Worm (Caenorhabditis elegans) whole organism, mixed stage, embryonic: Measurements from ENCODE around the gene sru-26.

Experiments used
- blmp-1 ChIP-seq: fragments of 150-350 bp; optimal IDR thresholded peaks from 2 replicates; lab custom pipeline; 2014; ENCODE audit warnings: missing biosample characterization, missing genetic modification characterization
- drap-1 ChIP-seq: fragments of 200-800 bp; sonication (Bioruptor generic); optimal IDR thresholded peaks from 3 replicates; lab custom pipeline; 2018; ENCODE audit warnings: mild to moderate bottlenecking, missing genetic modification characterization, missing compliant biosample characterization
- ham-2 ChIP-seq: fragments of 200-800 bp; sonication (Bioruptor generic); optimal IDR thresholded peaks from 2 replicates; lab custom pipeline; 2018; ENCODE audit warnings: mild to moderate bottlenecking, missing genetic modification characterization, missing compliant biosample characterization
- lin-13 ChIP-seq: fragments of 150-350 bp; optimal IDR thresholded peaks from 2 replicates; lab custom pipeline; 2014; ENCODE audit warnings: missing biosample characterization, missing genetic modification characterization
- mep-1 ChIP-seq: fragments of 150-350 bp; optimal IDR thresholded peaks from 2 replicates; lab custom pipeline; 2017; ENCODE audit warnings: missing biosample characterization, missing genetic modification reagents, missing genetic modification characterization, inconsistent platforms
- nhr-237 ChIP-seq: fragments of 150-350 bp; optimal IDR thresholded peaks from 2 replicates; lab custom pipeline; 2014; ENCODE audit warnings: missing biosample characterization, missing genetic modification characterization
- pha-4 ChIP-seq: fragments of 150-350 bp; optimal IDR thresholded peaks from 2 replicates; lab custom pipeline; 2018; ENCODE audit warnings: missing biosample characterization, missing genetic modification reagents, missing genetic modification characterization
- unc-62 ChIP-seq: fragments of 150-350 bp; optimal IDR thresholded peaks from 2 replicates; lab custom pipeline; 2014; ENCODE audit warnings: missing biosample characterization, missing genetic modification reagents, missing genetic modification characterization
- ztf-11 ChIP-seq: fragments of 150-350 bp; optimal IDR thresholded peaks from 2 replicates; lab custom pipeline; 2014; ENCODE audit warnings: missing biosample characterization, missing genetic modification characterization

- TF ChIP-seq nhr-237: no peak
- no peak for TF ChIP-seq blmp-1 (tag; lab: Kevin White, UChicago)
- TF ChIP-seq drap-1 (GFP tag; lab: Kevin White, UChicago): no peak
- no peak for TF ChIP-seq unc-62 (GFP tag; lab: Kevin White, UChicago)
- no peak for TF ChIP-seq ztf-11
- TF ChIP-seq pha-4 (tag; lab: Kevin White, UChicago): no peak
- no peak for TF ChIP-seq ham-2 (GFP tag; lab: Kevin White, UChicago)
- TF ChIP-seq mep-1 (tag; lab: Kevin White, UChicago): no peak
- TF ChIP-seq lin-13 (tag; lab: Kevin White, UChicago): no peak
Measured at ce11 chrIV:12454750-12455149, 32.5 kb upstream of the sru-26 start, which contains the start of gene smz-1.
